Worm (Caenorhabditis elegans) whole organism, early embryonic: ENCODE data around the gene F57E7.4.
"Not testable (repeated sequence)": the region's sequence is repeated elsewhere in the genome, so short reads cannot be mapped to it uniquely, and the experiment has no call there.

ENCODE experiments used
- B0310.2 ChIP-seq: sonication (generic microtip); optimal IDR thresholded peaks from 2 replicates; lab custom pipeline; 2016; ENCODE audit warnings: mild to moderate bottlenecking, missing genetic modification characterization, missing compliant biosample characterization
- F13C5.2 ChIP-seq: sonication (generic microtip); optimal IDR thresholded peaks from 2 replicates; lab custom pipeline; 2017; ENCODE audit warnings: mild to moderate bottlenecking, missing genetic modification characterization, inconsistent platforms, missing compliant biosample characterization
- aly-1 ChIP-seq: sonication (generic microtip); optimal IDR thresholded peaks from 2 replicates; lab custom pipeline; 2016; ENCODE audit warnings: missing genetic modification characterization, missing compliant biosample characterization
- ama-1 ChIP-seq: fragments of 150-350 bp; optimal IDR thresholded peaks from 2 replicates; lab custom pipeline; 2014
- ceh-13 ChIP-seq: fragments of 200-800 bp; sonication (Bioruptor generic); optimal IDR thresholded peaks from 2 replicates; lab custom pipeline; 2018; ENCODE audit warnings: mild to moderate bottlenecking, missing genetic modification characterization, missing compliant biosample characterization
- ceh-36 ChIP-seq: sonication (generic microtip); optimal IDR thresholded peaks from 2 replicates; lab custom pipeline; 2016; ENCODE audit warnings: missing genetic modification characterization, inconsistent platforms, missing compliant biosample characterization
- ets-7 ChIP-seq: sonication (generic microtip); optimal IDR thresholded peaks from 2 replicates; lab custom pipeline; 2016; ENCODE audit warnings: missing genotype, missing genetic modification characterization, missing compliant biosample characterization
- flt-1 ChIP-seq: fragments of 200-800 bp; sonication (Bioruptor generic); IDR thresholded peaks from 2 replicates; pipeline ENCODE4 v1.3.6; 2022; ENCODE audit warnings: missing genetic modification characterization, missing compliant biosample characterization
- hmbx-1 ChIP-seq: sonication (generic microtip); optimal IDR thresholded peaks from 2 replicates; lab custom pipeline; 2016; ENCODE audit warnings: mild to moderate bottlenecking, missing genetic modification characterization, missing compliant biosample characterization
- hmg-4 ChIP-seq: fragments of 200-800 bp; sonication (Bioruptor generic); optimal IDR thresholded peaks from 2 replicates; lab custom pipeline; 2018; ENCODE audit warnings: mild to moderate bottlenecking, missing genetic modification characterization, missing compliant biosample characterization
- hnd-1 ChIP-seq: sonication (generic microtip); optimal IDR thresholded peaks from 2 replicates; lab custom pipeline; 2016; ENCODE audit warnings: missing genetic modification characterization, missing compliant biosample characterization
- pes-1 ChIP-seq: fragments of 200-800 bp; sonication (Bioruptor generic); IDR thresholded peaks from 2 replicates; pipeline ENCODE4 v1.3.6; 2022; ENCODE audit warnings: missing genetic modification reagents, missing genetic modification characterization, missing compliant biosample characterization
- scrt-1 ChIP-seq: fragments of 200-800 bp; sonication (Bioruptor generic); IDR thresholded peaks from 2 replicates; pipeline ENCODE4 v1.3.6; 2022; ENCODE audit warnings: missing genetic modification characterization, missing compliant biosample characterization
- sea-1 ChIP-seq: fragments of 200-800 bp; sonication (Bioruptor generic); conservative IDR thresholded peaks from 2 replicates; pipeline ENCODE4 v1.3.6; 2022; ENCODE audit warnings: missing genetic modification characterization, missing compliant biosample characterization
- tbx-11 ChIP-seq: fragments of 200-800 bp; sonication (Bioruptor generic); IDR thresholded peaks from 2 replicates; pipeline ENCODE4 v1.3.6; 2022; ENCODE audit warnings: missing genetic modification characterization, missing compliant biosample characterization
- tbx-37 ChIP-seq: fragments of 200-800 bp; sonication (Bioruptor generic); conservative IDR thresholded peaks from 2 replicates; pipeline ENCODE4 v1.3.6; 2022; ENCODE audit warnings: missing genetic modification reagents, missing genetic modification characterization, missing compliant biosample characterization
- tra-4 ChIP-seq: sonication (generic microtip); optimal IDR thresholded peaks from 2 replicates; lab custom pipeline; 2017; ENCODE audit warnings: missing genetic modification characterization, missing compliant biosample characterization

Gene F57E7.4

DNA sequence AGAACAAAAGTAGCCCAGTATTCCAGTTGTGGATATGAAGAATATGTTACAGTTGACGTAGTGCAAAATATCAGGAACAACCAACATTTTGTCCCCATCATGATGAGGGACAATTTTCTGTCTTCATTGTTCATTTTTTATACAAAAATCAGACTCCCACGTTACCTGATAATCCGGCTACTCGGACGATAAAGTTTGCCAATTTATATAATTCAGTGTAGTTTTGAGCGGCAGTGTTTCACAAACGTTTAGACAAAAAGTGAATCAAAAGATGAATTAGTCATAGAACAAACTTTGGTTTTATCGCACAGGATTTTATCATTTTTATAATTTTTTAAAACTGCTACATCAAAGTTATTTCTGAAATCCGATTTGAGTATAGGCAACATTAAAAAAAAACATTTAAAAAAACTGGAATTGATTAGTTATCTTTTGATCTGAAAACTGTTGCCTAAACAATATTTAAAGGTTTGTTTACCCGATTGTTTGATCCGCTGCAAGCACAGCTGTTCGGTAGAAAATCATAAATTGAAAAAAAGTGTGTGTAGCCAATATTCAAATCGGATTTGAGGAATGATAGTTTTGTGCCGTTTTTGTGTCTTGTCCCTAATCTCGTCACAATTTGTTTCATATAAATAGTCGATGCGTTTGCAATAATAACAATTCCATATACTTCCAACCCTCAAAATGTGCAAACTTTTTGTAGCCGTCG is at the start of gene F57E7.4, which contains the start of gene spig-6:
Gene F57E7.4 (minus strand): TSS at position 101 of the 712 bp plus-strand sequence.
Gene spig-6 (plus strand): TSS at position 662 of the 712 bp plus-strand sequence.
- no peak for TF ChIP-seq aly-1

- TF ChIP-seq ets-7 (tag; lab: Kevin White, UChicago) (no peak), F13C5.2 (tag; lab: Kevin White, UChicago) (no peak), tbx-37 (no peak), hnd-1 (tag; lab: Kevin White, UChicago) (no peak), scrt-1 (GFP tag; lab: Robert Waterston, UW) (no peak), ama-1 (lab: Kevin White, UChicago) (no peak), tra-4 (tag; lab: Kevin White, UChicago) (no peak), ceh-36 (tag; lab: Kevin White, UChicago) (no peak)
These were observed 47.0 kb upstream of the F57E7.4 start, which contains the start of gene F36D3.16 for ce11 chrV:16527796-16528195. TSS of gene F36D3.16 (plus strand) at chrV:16528096.

ce11 chrV:16526858-16527257 is 46.0 kb upstream of the F57E7.4 start, which contains the start of gene F36D3.8:
TSS of gene F36D3.8 (plus strand) at chrV:16527158.
- TF ChIP-seq aly-1, result no peak
- TF ChIP-seq hmbx-1 (tag; lab: Kevin White, UChicago), result no peak
- TF ChIP-seq ama-1 (lab: Kevin White, UChicago), result no peak
- no peak for TF ChIP-seq ceh-13 (GFP tag; lab: Kevin White, UChicago)
- no peak for TF ChIP-seq ceh-36 (tag; lab: Kevin White, UChicago)
- TF ChIP-seq tbx-37, result no peak
- no peak for TF ChIP-seq F13C5.2 (tag; lab: Kevin White, UChicago)
- TF ChIP-seq hmg-4 (GFP tag; lab: Kevin White, UChicago), result no peak
- TF ChIP-seq hnd-1 (tag; lab: Kevin White, UChicago), result no peak
- TF ChIP-seq flt-1, result no peak
- TF ChIP-seq sea-1 (GFP tag; lab: Robert Waterston, UW), result no peak
- no peak for TF ChIP-seq ets-7 (tag; lab: Kevin White, UChicago)
- TF ChIP-seq scrt-1 (GFP tag; lab: Robert Waterston, UW), result no peak
- no peak for TF ChIP-seq pes-1 (GFP tag; lab: Robert Waterston, UW)

DNA sequence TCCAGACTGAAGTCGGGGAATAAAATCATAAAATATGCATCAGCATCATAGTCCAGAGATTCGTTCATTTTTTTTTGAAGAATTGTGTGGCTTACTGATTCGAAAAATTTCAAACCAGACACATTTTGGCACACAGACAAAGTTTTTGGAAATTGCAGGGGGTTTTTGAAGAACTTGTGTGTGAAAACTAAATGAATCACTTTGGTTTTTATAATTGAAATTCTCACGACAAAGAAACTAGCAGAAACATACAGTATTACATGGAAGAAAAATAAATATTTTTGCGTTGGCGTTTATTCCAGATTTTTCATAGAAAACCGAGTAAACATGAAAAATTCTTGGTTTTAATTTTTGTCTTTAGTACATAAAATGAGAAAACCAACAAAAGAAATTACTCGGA is 41.4 kb upstream of the F57E7.4 start, which contains the start of gene srw-34:
Gene srw-34 (minus strand): TSS at position 101 of the 400 bp plus-strand sequence.
- TF ChIP-seq ceh-13 (GFP tag; lab: Kevin White, UChicago), result no peak
- no peak for TF ChIP-seq ceh-36 (tag; lab: Kevin White, UChicago)
- no peak for TF ChIP-seq flt-1
- no peak for TF ChIP-seq F13C5.2 (tag; lab: Kevin White, UChicago)
- TF ChIP-seq sea-1 (GFP tag; lab: Robert Waterston, UW), result no peak
- no peak for TF ChIP-seq B0310.2
- TF ChIP-seq tbx-11, result no peak
- TF ChIP-seq ama-1 (lab: Kevin White, UChicago), result no peak
- no peak for TF ChIP-seq pes-1 (GFP tag; lab: Robert Waterston, UW)
- TF ChIP-seq hmg-4 (GFP tag; lab: Kevin White, UChicago), result no peak
- no peak for TF ChIP-seq tra-4 (tag; lab: Kevin White, UChicago)
- TF ChIP-seq hnd-1 (tag; lab: Kevin White, UChicago), result no peak

ce11 chrV:16517619-16518018 is 36.8 kb upstream of the F57E7.4 start, which contains the start of gene F36D3.4:
TSS of gene F36D3.4 (minus strand) at chrV:16517719.
- TF ChIP-seq pes-1 (GFP tag; lab: Robert Waterston, UW) (no peak), F13C5.2 (tag; lab: Kevin White, UChicago) (no peak), tra-4 (tag; lab: Kevin White, UChicago) (no peak), ama-1 (lab: Kevin White, UChicago) (no peak), hmg-4 (GFP tag; lab: Kevin White, UChicago) (no peak), ceh-36 (tag; lab: Kevin White, UChicago) (no peak), B0310.2 (no peak)

- TF ChIP-seq F13C5.2 (tag; lab: Kevin White, UChicago); ceh-13 (GFP tag; lab: Kevin White, UChicago); aly-1: not testable (repeated sequence)
These were observed 34.3 kb upstream of the F57E7.4 start, which contains the start of gene F36D3.5 for ce11 chrV:16515140-16515539. TSS of gene F36D3.5 (minus strand) at chrV:16515240.

DNA sequence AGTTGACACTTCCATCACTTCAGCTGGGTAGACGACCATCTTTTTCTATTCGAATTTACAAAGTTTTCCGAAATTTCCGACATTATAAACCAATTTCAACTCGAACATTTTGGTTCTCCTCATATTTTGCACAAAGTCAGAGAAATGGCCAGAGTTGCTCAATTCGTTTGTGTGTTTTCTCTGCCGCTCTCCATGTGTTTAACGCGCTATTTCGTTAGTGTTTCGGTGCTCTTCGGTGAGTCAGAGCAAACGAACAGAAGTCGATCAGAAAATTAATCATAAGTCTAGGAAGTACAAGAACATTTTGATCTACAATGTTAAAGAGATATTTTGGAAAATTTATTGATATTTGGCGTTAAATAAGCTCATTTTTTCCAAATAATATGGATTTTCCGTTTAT is 27.8 kb upstream of the F57E7.4 start, which contains the start of gene srr-3:
Gene srr-3 (minus strand): TSS at position 101 of the 400 bp plus-strand sequence.
- TF ChIP-seq scrt-1 (GFP tag; lab: Robert Waterston, UW), result no peak
- no peak for TF ChIP-seq tbx-11
- TF ChIP-seq hmbx-1 (tag; lab: Kevin White, UChicago), result no peak
- no peak for TF ChIP-seq B0310.2
- TF ChIP-seq sea-1 (GFP tag; lab: Robert Waterston, UW), result no peak
- no peak for TF ChIP-seq ceh-36 (tag; lab: Kevin White, UChicago)
- no peak for TF ChIP-seq ama-1 (lab: Kevin White, UChicago)
- no peak for TF ChIP-seq ceh-13 (GFP tag; lab: Kevin White, UChicago)
- no peak for TF ChIP-seq tra-4 (tag; lab: Kevin White, UChicago)
- TF ChIP-seq flt-1, result no peak
- no peak for TF ChIP-seq pes-1 (GFP tag; lab: Robert Waterston, UW)
- no peak for TF ChIP-seq tbx-37

DNA sequence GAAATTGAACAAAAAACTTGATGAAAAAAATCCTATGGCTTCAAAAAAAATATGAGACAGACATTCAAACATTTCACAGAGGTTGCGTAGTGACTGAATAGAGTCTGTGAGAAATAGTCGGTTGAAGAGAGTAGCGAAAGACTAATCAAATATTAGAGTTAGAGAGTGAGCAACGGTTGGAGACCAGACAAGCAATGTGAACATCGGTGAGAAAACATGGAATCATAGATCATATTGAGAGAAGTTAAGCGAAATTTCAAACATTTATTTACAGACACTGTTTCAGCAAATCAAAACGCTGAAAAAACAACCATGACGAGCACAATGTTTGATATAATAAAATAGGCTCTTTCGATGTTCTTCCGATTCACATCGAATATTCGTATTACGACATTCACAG is 25.8 kb upstream of the F57E7.4 start:
- TF ChIP-seq hnd-1 (tag; lab: Kevin White, UChicago) (no peak), F13C5.2 (tag; lab: Kevin White, UChicago) (no peak), B0310.2 (no peak), scrt-1 (GFP tag; lab: Robert Waterston, UW) (no peak), ceh-13 (GFP tag; lab: Kevin White, UChicago) (no peak)
